Fruit fly (Drosophila melanogaster): Measurements from ENCODE around the gene fipi.
A peak's percentile ranks its signal among the peaks of the same experiment; 100 is the strongest.

The fipi gene

dm6 chr2L:4810044-4810609 lies 16.3 kb upstream of the fipi start (continued):
- TF ChIP-seq CG7987 (GFP tag; optimal IDR thresholded peaks at IDR 0.05) (peak; percentile 55), CG9215 (GFP tag; IDR thresholded peaks at IDR 0.05) (no peak), wdn (GFP tag; IDR thresholded peaks at IDR 0.05) (no peak), Side (GFP tag; optimal IDR thresholded peaks at IDR 0.05) (peak; percentile 26), ac (GFP tag; optimal IDR thresholded peaks at IDR 0.05) (no peak), lilli (GFP tag; optimal IDR thresholded peaks at IDR 0.05) (peak; percentile 30), cas (GFP tag; IDR thresholded peaks at IDR 0.05) (no peak), ERR (GFP tag; optimal IDR thresholded peaks at IDR 0.05) (peak; percentile 16), run (tag; optimal IDR thresholded peaks at IDR 0.05) (peak; percentile 32), CG3847 (GFP tag; IDR thresholded peaks at IDR 0.05) (peak; percentile 33), lbe (GFP tag; optimal IDR thresholded peaks at IDR 0.05) (peak; percentile 17), grn (GFP tag; optimal IDR thresholded peaks at IDR 0.05) (no peak), sr (GFP tag; IDR thresholded peaks at IDR 0.05) (no peak), exex (tag; optimal IDR thresholded peaks at IDR 0.05) (peak; percentile 14), Neu2 (GFP tag; optimal IDR thresholded peaks at IDR 0.05; ENCODE audit: borderline replicate concordance) (no peak), CG4404 (GFP tag; IDR thresholded peaks at IDR 0.05) (no peak), CG7745 (tag; optimal IDR thresholded peaks at IDR 0.05) (peak; percentile 67), B-H1 (GFP tag; IDR thresholded peaks at IDR 0.05) (no peak), br (optimal IDR thresholded peaks at IDR 0.05) (no peak), CG10147 (GFP tag; optimal IDR thresholded peaks at IDR 0.05) (peak; percentile 55), E2f1 (GFP tag; IDR thresholded peaks at IDR 0.05) (peak; percentile 57; the same call in 1 of the 2 replicates), en (GFP tag; optimal IDR thresholded peaks at IDR 0.05) (no peak), CG8089 (GFP tag; optimal IDR thresholded peaks at IDR 0.05) (no peak), D19A (tag; optimal IDR thresholded peaks at IDR 0.05) (peak; percentile 81), CG7271 (tag; optimal IDR thresholded peaks at IDR 0.05) (no peak), pros (GFP tag; optimal IDR thresholded peaks at IDR 0.05) (peak; percentile 42), Jarid2 (GFP tag; optimal IDR thresholded peaks at IDR 0.05) (peak; percentile 65), CG9437 (GFP tag; optimal IDR thresholded peaks at IDR 0.05) (no peak), trh (GFP tag; optimal IDR thresholded peaks at IDR 0.05) (no peak), CG6654 (GFP tag; optimal IDR thresholded peaks at IDR 0.05) (no peak), fd3F (GFP tag; optimal IDR thresholded peaks at IDR 0.05) (peak; percentile 14), CG13296 (GFP tag; optimal IDR thresholded peaks at IDR 0.05) (no peak), CG12769 (tag; optimal IDR thresholded peaks at IDR 0.05) (peak; percentile 46), CG7839 (tag; optimal IDR thresholded peaks at IDR 0.05) (peak; percentile 53), Six4 (GFP tag; optimal IDR thresholded peaks at IDR 0.05) (no peak), CG9797 (GFP tag; optimal IDR thresholded peaks at IDR 0.05) (no peak), shn (GFP tag; optimal IDR thresholded peaks at IDR 0.05) (peak; percentile 13), NfI (GFP tag; optimal IDR thresholded peaks at IDR 0.05) (peak; percentile 60), crc (GFP tag; optimal IDR thresholded peaks at IDR 0.05) (no peak), bbx (GFP tag; IDR thresholded peaks at IDR 0.05; ENCODE audit: partially characterized antibody) (peak; percentile 52), CG33213 (GFP tag; optimal IDR thresholded peaks at IDR 0.05) (peak; percentile 92), Dek (tag; optimal IDR thresholded peaks at IDR 0.05) (peak; percentile 60), ab (GFP tag; optimal IDR thresholded peaks at IDR 0.05) (no peak), fd64A (GFP tag; optimal IDR thresholded peaks at IDR 0.05) (no peak), Stat92E (GFP tag; optimal IDR thresholded peaks at IDR 0.05) (peak in 1 of 3 experiments; percentile 91), Rfx (GFP tag; IDR thresholded peaks at IDR 0.05) (peak; percentile 73), Vsx1 (GFP tag; optimal IDR thresholded peaks at IDR 0.05) (no peak), CG2875 (GFP tag; optimal IDR thresholded peaks at IDR 0.05) (no peak), zf30C (GFP tag; optimal IDR thresholded peaks at IDR 0.05) (peak; percentile 99), nerfin-1 (tag; optimal IDR thresholded peaks at IDR 0.05) (peak; percentile 55), pb (GFP tag; optimal IDR thresholded peaks at IDR 0.05) (no peak)
